Worm (Caenorhabditis elegans): Measurements from ENCODE around the gene tsp-21.

Gene tsp-21

DNA sequence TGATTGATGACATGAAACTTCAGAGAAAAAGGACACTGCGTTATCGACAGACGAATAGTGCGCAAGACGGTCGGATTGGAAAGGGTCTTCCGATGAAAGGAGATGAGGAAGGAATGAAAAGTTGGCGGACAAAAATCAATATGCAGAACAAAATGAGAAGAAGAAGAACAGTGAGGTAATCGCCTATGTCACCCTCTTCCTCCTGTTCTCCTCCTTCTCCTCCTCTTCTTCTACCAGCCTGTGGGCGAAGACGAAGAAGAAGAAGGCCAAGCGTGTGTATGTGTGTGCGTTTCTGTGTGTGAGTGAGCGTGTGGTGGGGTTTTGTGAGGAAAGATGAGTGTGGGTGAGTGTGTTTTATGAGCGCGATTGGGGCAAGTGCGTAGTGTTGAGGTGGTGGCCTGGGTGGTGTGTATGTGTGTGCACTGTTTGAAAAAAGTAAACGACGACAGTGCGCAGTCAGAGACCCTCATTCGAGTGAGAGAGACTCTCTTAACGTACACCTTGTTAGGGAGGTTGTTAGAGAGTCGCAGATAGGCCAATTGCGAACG, at the start of gene tsp-21:
Gene tsp-21, plus strand, starts transcription at position 146 of the 548 bp plus-strand sequence.
- peak; percentile 77 for TF ChIP-seq mep-1 (tag; optimal IDR thresholded peaks at IDR 0.05)
- TF ChIP-seq mls-2 (tag; optimal IDR thresholded peaks at IDR 0.05): peak; percentile 83
- peak; percentile 96 for TF ChIP-seq cnd-1 (tag; optimal IDR thresholded peaks at IDR 0.05)
- peak; percentile 48 for TF ChIP-seq elt-1 (tag; optimal IDR thresholded peaks at IDR 0.05; ENCODE audit: borderline replicate concordance, insufficient read depth)
- peak; percentile 42 for TF ChIP-seq unc-62 (GFP tag; optimal IDR thresholded peaks at IDR 0.05)
- peak; percentile 83 for TF ChIP-seq hlh-1 (tag; optimal IDR thresholded peaks at IDR 0.05)
- TF ChIP-seq snpc-4 (tag; optimal IDR thresholded peaks at IDR 0.05): no peak
- TF ChIP-seq ztf-11 (tag; optimal IDR thresholded peaks at IDR 0.05): peak; percentile 38
- TF ChIP-seq nhr-237 (tag; optimal IDR thresholded peaks at IDR 0.05): peak; percentile 52
- peak; percentile 76 for TF ChIP-seq M03D4.4 (tag; optimal IDR thresholded peaks at IDR 0.05)
- TF ChIP-seq ceh-43 (GFP tag; optimal IDR thresholded peaks at IDR 0.05): no peak
- peak; percentile 52 for TF ChIP-seq drap-1 (GFP tag; optimal IDR thresholded peaks at IDR 0.05)
- TF ChIP-seq zip-8 (tag; optimal IDR thresholded peaks at IDR 0.05): no peak
- TF ChIP-seq sptf-1 (tag; optimal IDR thresholded peaks at IDR 0.05): peak; percentile 83
- TF ChIP-seq ceh-83 (GFP tag; optimal IDR thresholded peaks at IDR 0.05): no peak
- TF ChIP-seq nhr-12 (tag; optimal IDR thresholded peaks at IDR 0.05): peak; percentile 31
- TF ChIP-seq lin-32 (GFP tag; optimal IDR thresholded peaks at IDR 0.05): no peak
- no peak for TF ChIP-seq mab-5 (tag; optimal IDR thresholded peaks at IDR 0.05)
- no peak for TF ChIP-seq flh-1 (GFP tag; optimal IDR thresholded peaks at IDR 0.05)
- TF ChIP-seq elt-3 (tag; optimal IDR thresholded peaks at IDR 0.05): no peak
- TF ChIP-seq unc-120 (tag; optimal IDR thresholded peaks at IDR 0.05; ENCODE audit: poor library complexity, severe bottlenecking): peak; percentile 47
- peak; percentile 23 for TF ChIP-seq sem-2 (GFP tag; optimal IDR thresholded peaks at IDR 0.05)
- TF ChIP-seq lin-13 (tag; optimal IDR thresholded peaks at IDR 0.05): peak; percentile 76
- peak; percentile 44 for TF ChIP-seq ces-1 (GFP tag; optimal IDR thresholded peaks at IDR 0.05)
- TF ChIP-seq bed-3 (GFP tag; optimal IDR thresholded peaks at IDR 0.05): no peak
- peak; percentile 79 for TF ChIP-seq nhr-2 (tag; optimal IDR thresholded peaks at IDR 0.05)
- no peak for TF ChIP-seq nhr-76 (tag; optimal IDR thresholded peaks at IDR 0.05)
- peak; percentile 88 for TF ChIP-seq pha-4 (tag; optimal IDR thresholded peaks at IDR 0.05)
- TF ChIP-seq ham-2 (GFP tag; optimal IDR thresholded peaks at IDR 0.05): peak; percentile 45
- peak; percentile 43 for TF ChIP-seq unc-39 (tag; optimal IDR thresholded peaks at IDR 0.05)
- no peak for TF ChIP-seq tbx-8 (GFP tag; optimal IDR thresholded peaks at IDR 0.05)
- no peak for TF ChIP-seq blmp-1 (tag; optimal IDR thresholded peaks at IDR 0.05)
- TF ChIP-seq ceh-39 (tag; optimal IDR thresholded peaks at IDR 0.05): peak; percentile 67
- no peak for TF ChIP-seq nhr-28 (tag; optimal IDR thresholded peaks at IDR 0.05)
- no peak for TF ChIP-seq lsy-2 (tag; optimal IDR thresholded peaks at IDR 0.05)

DNA sequence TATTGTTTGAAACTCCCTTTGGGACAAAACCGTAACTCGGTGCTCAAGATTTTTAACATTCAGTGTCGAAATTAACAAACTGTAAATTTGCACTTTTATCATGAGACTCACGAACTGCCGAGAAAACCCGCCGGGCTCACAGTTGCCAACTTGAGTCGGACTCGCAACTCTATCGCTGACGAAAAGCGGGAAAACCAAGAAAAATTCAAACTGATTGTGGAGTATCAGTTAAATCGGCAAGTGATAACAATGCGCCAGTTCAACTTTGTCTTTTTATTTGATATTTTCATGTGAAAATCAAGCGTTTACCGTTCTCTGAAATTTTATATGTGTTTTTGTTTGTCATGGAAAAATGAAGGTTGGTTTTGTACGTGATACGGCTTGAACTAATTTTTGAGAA, 49.6 kb upstream of the tsp-21 start:
- TF ChIP-seq ceh-39 (tag; optimal IDR thresholded peaks at IDR 0.05) (no peak), mep-1 (tag; optimal IDR thresholded peaks at IDR 0.05) (no peak), cnd-1 (tag; optimal IDR thresholded peaks at IDR 0.05) (no peak), snpc-4 (tag; optimal IDR thresholded peaks at IDR 0.05) (no peak), zip-8 (tag; optimal IDR thresholded peaks at IDR 0.05) (no peak), nhr-76 (tag; optimal IDR thresholded peaks at IDR 0.05) (no peak)

DNA sequence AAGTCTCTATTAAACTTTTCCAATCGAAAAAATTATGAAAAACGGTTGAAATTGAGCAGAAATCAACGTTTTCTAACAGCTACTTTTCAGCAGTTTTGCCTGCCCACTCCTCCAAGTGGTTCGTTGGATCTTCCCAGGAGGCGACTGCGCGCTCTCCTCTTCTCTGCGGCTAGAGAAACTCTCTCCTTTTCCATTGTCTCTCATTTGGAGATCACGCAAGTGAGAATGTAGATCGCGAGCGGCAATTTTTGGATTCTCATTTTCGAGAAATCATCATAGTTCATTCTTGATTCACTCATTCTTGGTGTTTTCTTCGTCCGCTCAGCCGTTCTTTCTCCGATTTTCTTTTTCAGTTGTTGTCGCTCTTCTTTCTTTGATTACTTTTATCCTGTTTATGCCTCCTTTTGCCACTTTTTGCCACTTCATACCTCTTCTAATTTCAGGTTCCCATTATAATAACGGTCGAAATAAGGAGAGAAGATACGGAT, 48.3 kb upstream of the tsp-21 start, which contains the start of gene mrp-4:
Gene mrp-4, plus strand, starts transcription at position 438 of the 488 bp plus-strand sequence.
- TF ChIP-seq ces-1 (GFP tag; optimal IDR thresholded peaks at IDR 0.05) (no peak), ceh-83 (GFP tag; optimal IDR thresholded peaks at IDR 0.05) (no peak), nhr-12 (tag; optimal IDR thresholded peaks at IDR 0.05) (no peak), mab-5 (tag; optimal IDR thresholded peaks at IDR 0.05) (no peak), ceh-43 (GFP tag; optimal IDR thresholded peaks at IDR 0.05) (no peak), lin-13 (tag; optimal IDR thresholded peaks at IDR 0.05) (no peak), mep-1 (tag; optimal IDR thresholded peaks at IDR 0.05) (no peak), ztf-11 (tag; optimal IDR thresholded peaks at IDR 0.05) (no peak), nhr-237 (tag; optimal IDR thresholded peaks at IDR 0.05) (no peak), bed-3 (GFP tag; optimal IDR thresholded peaks at IDR 0.05) (no peak), M03D4.4 (tag; optimal IDR thresholded peaks at IDR 0.05) (no peak), elt-1 (tag; optimal IDR thresholded peaks at IDR 0.05; ENCODE audit: borderline replicate concordance, insufficient read depth) (no peak), drap-1 (GFP tag; optimal IDR thresholded peaks at IDR 0.05) (no peak), snpc-4 (tag; optimal IDR thresholded peaks at IDR 0.05) (no peak), ham-2 (GFP tag; optimal IDR thresholded peaks at IDR 0.05) (no peak), unc-39 (tag; optimal IDR thresholded peaks at IDR 0.05) (no peak)
